Fruit fly (Drosophila melanogaster): ENCODE measurements around the gene CalpC.
A peak's percentile ranks its signal among the peaks of the same experiment; 100 is the strongest.

The CalpC gene

DNA sequence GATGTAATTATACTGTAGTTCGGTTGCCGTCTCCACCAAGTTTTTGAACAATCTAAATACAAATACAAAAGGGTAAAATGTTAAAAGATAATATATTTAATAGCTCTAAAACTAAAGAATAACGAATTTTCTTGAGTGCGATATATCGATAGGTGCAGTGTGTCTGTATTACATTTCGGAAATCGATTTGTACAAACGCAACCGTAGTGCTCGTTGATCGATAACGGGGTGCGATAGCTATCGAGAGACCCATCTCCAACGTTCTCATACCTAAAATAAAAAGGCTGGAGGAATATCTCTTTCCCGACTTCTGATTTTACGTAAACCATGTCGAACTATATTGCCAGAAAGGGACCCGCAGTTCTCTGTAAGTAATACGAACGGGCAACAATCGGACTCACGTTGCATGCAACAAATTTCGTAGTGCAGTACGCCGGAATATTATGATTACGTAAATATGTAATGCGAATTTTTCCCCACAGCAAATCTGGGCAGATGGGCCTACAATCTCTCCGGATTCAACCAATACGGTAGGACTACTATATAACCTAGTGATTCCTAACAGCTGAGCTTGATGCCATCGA lies 39.4 kb upstream of the CalpC start, which contains the start of gene UQCR-14 (continued):
- TF ChIP-seq ATbp (GFP tag; optimal IDR thresholded peaks at IDR 0.05): no peak
- peak; percentile 3 for TF ChIP-seq CG10543 (GFP tag; optimal IDR thresholded peaks at IDR 0.05)
- no peak for TF ChIP-seq kay (GFP tag; optimal IDR thresholded peaks at IDR 0.05)
- no peak for TF ChIP-seq CG3407 (GFP tag; optimal IDR thresholded peaks at IDR 0.05)
- TF ChIP-seq CG8765 (GFP tag; IDR thresholded peaks at IDR 0.05): no peak
- TF ChIP-seq CG9437 (GFP tag; optimal IDR thresholded peaks at IDR 0.05): peak; percentile 32
- TF ChIP-seq CG4328 (GFP tag; optimal IDR thresholded peaks at IDR 0.05): no peak
- no peak for TF ChIP-seq Sox100B (GFP tag; optimal IDR thresholded peaks at IDR 0.05)
- peak; percentile 93 for TF ChIP-seq MESR4 (GFP tag; optimal IDR thresholded peaks at IDR 0.05)
- peak; percentile 37 for TF ChIP-seq lbe (GFP tag; optimal IDR thresholded peaks at IDR 0.05)
- TF ChIP-seq sna (GFP tag; IDR thresholded peaks at IDR 0.05; ENCODE audit: partially characterized antibody): peak; percentile 92
- TF ChIP-seq CG5953 (GFP tag; IDR thresholded peaks at IDR 0.05): 0 out of 2 replicates have a peak, but pooled peaks have one; percentile 6
- peak; percentile 28 for TF ChIP-seq Sin3A (optimal IDR thresholded peaks at IDR 0.05)
- TF ChIP-seq CG5245 (GFP tag; optimal IDR thresholded peaks at IDR 0.05): no peak
- no peak for TF ChIP-seq CG11723 (GFP tag; optimal IDR thresholded peaks at IDR 0.05)
- peak; percentile 94 for TF ChIP-seq pzg (GFP tag; optimal IDR thresholded peaks at IDR 0.05)
- TF ChIP-seq gem (tag; optimal IDR thresholded peaks at IDR 0.05): peak; percentile 13
- no peak for TF ChIP-seq scrt (GFP tag; optimal IDR thresholded peaks at IDR 0.05)
- TF ChIP-seq sim (GFP tag; IDR thresholded peaks at IDR 0.05): no peak
- no peak for TF ChIP-seq org-1 (GFP tag; optimal IDR thresholded peaks at IDR 0.05)
- no peak for TF ChIP-seq gcm (GFP tag; optimal IDR thresholded peaks at IDR 0.05)
- peak; percentile 6 for TF ChIP-seq CG12155 (GFP tag; optimal IDR thresholded peaks at IDR 0.05)
- no peak for TF ChIP-seq CG7839 (tag; optimal IDR thresholded peaks at IDR 0.05)
- peak; percentile 19 for TF ChIP-seq CG10209 (GFP tag; optimal IDR thresholded peaks at IDR 0.05)
- TF ChIP-seq Poxn (GFP tag; IDR thresholded peaks at IDR 0.05): no peak
- no peak for TF ChIP-seq psq (GFP tag; optimal IDR thresholded peaks at IDR 0.05)
- no peak for TF ChIP-seq CG3065 (GFP tag; optimal IDR thresholded peaks at IDR 0.05)
- TF ChIP-seq Ets97D (GFP tag; optimal IDR thresholded peaks at IDR 0.05): peak; percentile 86
- TF ChIP-seq CG17385 (GFP tag; optimal IDR thresholded peaks at IDR 0.05): no peak
- TF ChIP-seq CG34422 (GFP tag; IDR thresholded peaks at IDR 0.05): 0 out of 3 replicates have a peak, but pooled peaks have one; percentile 44
- peak; percentile 53 for TF ChIP-seq CG3847 (GFP tag; IDR thresholded peaks at IDR 0.05)
- TF ChIP-seq NfI (GFP tag; optimal IDR thresholded peaks at IDR 0.05): peak; percentile 4
- TF ChIP-seq bcd (GFP tag; optimal IDR thresholded peaks at IDR 0.05): no peak
- TF ChIP-seq cas (GFP tag; IDR thresholded peaks at IDR 0.05): no peak
- peak; percentile 87 for TF ChIP-seq CG12659 (GFP tag; optimal IDR thresholded peaks at IDR 0.05)
- TF ChIP-seq CG4617 (GFP tag; optimal IDR thresholded peaks at IDR 0.05; ENCODE audit: borderline replicate concordance): peak; percentile 57
- TF ChIP-seq CG15269 (tag; optimal IDR thresholded peaks at IDR 0.05): peak; percentile 10
- no peak for TF ChIP-seq CG31388 (GFP tag; optimal IDR thresholded peaks at IDR 0.05)
- TF ChIP-seq trh (GFP tag; optimal IDR thresholded peaks at IDR 0.05): no peak
- TF ChIP-seq cad (GFP tag; optimal IDR thresholded peaks at IDR 0.05): no peak
- TF ChIP-seq al (GFP tag; IDR thresholded peaks at IDR 0.05): peak; percentile 25; the same call in 1 of the 2 replicates
- no peak for TF ChIP-seq bab2 (GFP tag; optimal IDR thresholded peaks at IDR 0.05)
- peak; percentile 71 for TF ChIP-seq trem (tag; optimal IDR thresholded peaks at IDR 0.05)
- TF ChIP-seq br (optimal IDR thresholded peaks at IDR 0.05): no peak
- no peak for TF ChIP-seq HmgD (GFP tag; optimal IDR thresholded peaks at IDR 0.05)
- no peak for TF ChIP-seq Stat92E (GFP tag; optimal IDR thresholded peaks at IDR 0.05)
- TF ChIP-seq schlank (tag; optimal IDR thresholded peaks at IDR 0.05): no peak
- TF ChIP-seq CG3726 (GFP tag; IDR thresholded peaks at IDR 0.05): no peak
- TF ChIP-seq Abd-B (GFP tag; optimal IDR thresholded peaks at IDR 0.05): no peak
- TF ChIP-seq gcm2 (GFP tag; optimal IDR thresholded peaks at IDR 0.05): no peak
- TF ChIP-seq Hsf (GFP tag; optimal IDR thresholded peaks at IDR 0.05): peak; percentile 34
